Fruit fly (Drosophila melanogaster): ENCODE data around the gene PICK1.

The PICK1 gene

DNA sequence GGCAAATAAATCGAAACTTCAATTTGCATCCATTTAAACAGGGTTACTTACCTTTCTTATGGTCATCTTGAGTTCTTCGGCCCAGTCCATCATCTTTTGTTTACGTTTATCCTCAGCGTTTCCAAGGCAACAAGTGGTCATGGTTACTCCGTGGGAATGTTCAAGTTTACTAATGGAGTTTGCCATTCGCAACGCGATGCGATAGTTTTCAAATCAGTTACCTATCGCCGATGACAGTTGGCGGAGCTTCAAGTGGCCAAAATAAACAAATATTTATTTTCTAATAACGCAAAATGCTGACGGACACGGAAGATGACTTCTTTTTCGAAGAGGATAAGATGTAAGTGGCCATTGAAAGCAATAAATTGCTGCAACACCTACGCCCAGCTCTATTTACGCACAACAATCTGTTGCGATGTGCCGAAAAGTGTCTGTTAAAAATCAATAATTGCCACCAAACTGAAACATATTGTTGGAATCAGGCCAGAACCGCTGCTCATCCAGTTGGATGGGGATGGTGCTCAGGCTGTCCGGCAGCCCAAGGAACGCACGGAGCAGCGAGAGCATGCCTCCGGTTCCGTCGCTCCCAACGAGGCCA is at the start of gene PICK1, which contains the start of gene IFT43:
PICK1 (plus strand) TSS at position 211 of the 598 bp plus-strand sequence.
IFT43 (minus strand) TSS at position 166 of the 598 bp plus-strand sequence.
- TF ChIP-seq gro (GFP tag; optimal IDR thresholded peaks at IDR 0.05) (no peak), Sry-δ (GFP tag; optimal IDR thresholded peaks at IDR 0.05) (peak; percentile 64), CG33213 (GFP tag; optimal IDR thresholded peaks at IDR 0.05) (peak; percentile 6), CG11398 (GFP tag; optimal IDR thresholded peaks at IDR 0.05) (no peak), hb (GFP tag; IDR thresholded peaks at IDR 0.05; ENCODE audit: partially characterized antibody) (peak; percentile 72; the same call in 2 of the 3 replicates), mld (GFP tag; IDR thresholded peaks at IDR 0.05; ENCODE audit: partially characterized antibody) (peak; percentile 80; the same call in 2 of the 3 replicates), Dref (GFP tag; IDR thresholded peaks at IDR 0.05) (peak; percentile 52), tna (GFP tag; IDR thresholded peaks at IDR 0.05; ENCODE audit: partially characterized antibody) (peak; percentile 78), gsb-n (tag; optimal IDR thresholded peaks at IDR 0.05) (no peak), phol (tag; optimal IDR thresholded peaks at IDR 0.05) (peak; percentile 61), CG9797 (GFP tag; optimal IDR thresholded peaks at IDR 0.05) (peak; percentile 40), nmo (GFP tag; optimal IDR thresholded peaks at IDR 0.05) (peak; percentile 1), bsh (GFP tag; optimal IDR thresholded peaks at IDR 0.05) (no peak), CG14710 (tag; optimal IDR thresholded peaks at IDR 0.05) (peak; percentile 6), Bgb (GFP tag; IDR thresholded peaks at IDR 0.05; ENCODE audit: partially characterized antibody) (peak; percentile 89), zfh1 (GFP tag; IDR thresholded peaks at IDR 0.05) (0 out of 3 replicates have a peak, but pooled peaks have one; percentile 11), CG6791 (GFP tag; IDR thresholded peaks at IDR 0.05; ENCODE audit: partially characterized antibody) (peak; percentile 76), CG2129 (GFP tag; IDR thresholded peaks at IDR 0.05; ENCODE audit: partially characterized antibody) (peak; percentile 52), Myb (GFP tag; optimal IDR thresholded peaks at IDR 0.05) (peak; percentile 59), maf-S (GFP tag; optimal IDR thresholded peaks at IDR 0.05) (no peak), CG14860 (GFP tag; IDR thresholded peaks at IDR 0.05; ENCODE audit: partially characterized antibody) (peak; percentile 72), scrt (GFP tag; optimal IDR thresholded peaks at IDR 0.05) (peak; percentile 96), row (GFP tag; IDR thresholded peaks at IDR 0.05) (peak; percentile 35; the same call in 1 of the 3 replicates), Sin3A (optimal IDR thresholded peaks at IDR 0.05) (peak; percentile 63), nerfin-2 (GFP tag; IDR thresholded peaks at IDR 0.05; ENCODE audit: partially characterized antibody) (peak; percentile 59; the same call in 1 of the 2 replicates), zen (tag; optimal IDR thresholded peaks at IDR 0.05) (peak; percentile 54), sens (GFP tag) (peak; percentile 46), E2f2 (GFP tag; IDR thresholded peaks at IDR 0.05) (peak; percentile 47; the same call in 1 of the 2 replicates), onecut (GFP tag; IDR thresholded peaks at IDR 0.05) (peak; percentile 98), CG12299 (tag; optimal IDR thresholded peaks at IDR 0.05) (no peak), Lhr (GFP tag; optimal IDR thresholded peaks at IDR 0.05) (peak; percentile 2), Scr (GFP tag; IDR thresholded peaks at IDR 0.05; ENCODE audit: partially characterized antibody) (peak; percentile 81), tup (GFP tag; optimal IDR thresholded peaks at IDR 0.05) (no peak), CG34224 (GFP tag; IDR thresholded peaks at IDR 0.05; ENCODE audit: partially characterized antibody) (peak; percentile 79), Opbp (GFP tag; IDR thresholded peaks at IDR 0.05; ENCODE audit: partially characterized antibody) (peak; percentile 81; the same call in 2 of the 3 replicates), Dll (GFP tag; IDR thresholded peaks at IDR 0.05; ENCODE audit: partially characterized antibody) (peak; percentile 83), trem (tag; optimal IDR thresholded peaks at IDR 0.05) (peak; percentile 54), Neu2 (GFP tag; optimal IDR thresholded peaks at IDR 0.05; ENCODE audit: borderline replicate concordance) (peak; percentile 32), CHES-1-like (GFP tag; optimal IDR thresholded peaks at IDR 0.05) (peak; percentile 4), bab2 (GFP tag; optimal IDR thresholded peaks at IDR 0.05) (no peak), MESR4 (GFP tag; optimal IDR thresholded peaks at IDR 0.05) (peak; percentile 31), vnd (GFP tag; IDR thresholded peaks at IDR 0.05; ENCODE audit: partially characterized antibody) (peak; percentile 77), lilli (GFP tag; optimal IDR thresholded peaks at IDR 0.05) (no peak), Xrp1 (GFP tag; IDR thresholded peaks at IDR 0.05) (peak; percentile 7; the same call in 1 of the 2 replicates), Hey (tag; optimal IDR thresholded peaks at IDR 0.05) (no peak), CG18599 (GFP tag; optimal IDR thresholded peaks at IDR 0.05) (no peak), ci (GFP tag; IDR thresholded peaks at IDR 0.05) (0 out of 3 replicates have a peak, but pooled peaks have one; percentile 33), CG2875 (GFP tag; optimal IDR thresholded peaks at IDR 0.05) (no peak)
